Fruit fly (Drosophila melanogaster) whole organism, adult: Measurements from ENCODE around the gene CG15141.
A peak's percentile ranks its signal among the peaks of the same experiment; 100 is the strongest.

ENCODE experiments used
- CG11617 ChIP-seq: fragments of 200-800 bp; sonication (Bioruptor generic); optimal IDR thresholded peaks from 2 replicates; lab custom pipeline; 2017; ENCODE audit warnings: mild to moderate bottlenecking, missing biosample characterization, missing genetic modification reagents, missing genetic modification characterization
- CG12768 ChIP-seq: fragments of 200-800 bp; sonication (Bioruptor generic); optimal IDR thresholded peaks from 2 replicates; lab custom pipeline; 2017; ENCODE audit warnings: missing biosample characterization, missing genetic modification characterization, mild to moderate bottlenecking, moderate library complexity, missing genetic modification reagents
- CG14711 ChIP-seq: fragments of 200-800 bp; sonication (Bioruptor generic); optimal IDR thresholded peaks from 2 replicates; lab custom pipeline; 2018; ENCODE audit warnings: missing biosample characterization, mild to moderate bottlenecking, missing genetic modification characterization, moderate library complexity
- CG1620 ChIP-seq: fragments of 200-800 bp; sonication (Bioruptor generic); optimal IDR thresholded peaks from 2 replicates; lab custom pipeline; 2016; ENCODE audit warnings: missing biosample characterization, missing genetic modification characterization
- CG33017 ChIP-seq: fragments of 200-800 bp; sonication (Bioruptor generic); optimal IDR thresholded peaks from 2 replicates; lab custom pipeline; 2018; ENCODE audit warnings: missing biosample characterization, mild to moderate bottlenecking, missing genetic modification characterization, moderate library complexity
- CG5204 ChIP-seq: fragments of 200-800 bp; sonication (Bioruptor generic); optimal IDR thresholded peaks from 2 replicates; lab custom pipeline; 2016; ENCODE audit warnings: missing biosample characterization, missing genetic modification characterization
- CG7045 ChIP-seq: fragments of 200-800 bp; sonication (Bioruptor generic); optimal IDR thresholded peaks from 2 replicates; lab custom pipeline; 2017; ENCODE audit warnings: missing biosample characterization, mild to moderate bottlenecking, missing genetic modification characterization
- CG7101 ChIP-seq: fragments of 200-800 bp; sonication (Bioruptor generic); optimal IDR thresholded peaks from 2 replicates; lab custom pipeline; 2018; ENCODE audit warnings: missing biosample characterization, mild to moderate bottlenecking, missing genetic modification characterization, moderate library complexity
- Clk ChIP-seq: fragments of 200-800 bp; sonication (Bioruptor generic); optimal IDR thresholded peaks from 2 replicates; lab custom pipeline; 2017; ENCODE audit warnings: missing biosample characterization, missing genetic modification characterization
- Crg-1 ChIP-seq: fragments of 200-800 bp; sonication (Bioruptor generic); optimal IDR thresholded peaks from 2 replicates; lab custom pipeline; 2016; ENCODE audit warnings: missing biosample characterization, missing genetic modification characterization
- Hr96 ChIP-seq: fragments of 200-800 bp; sonication (Bioruptor generic); optimal IDR thresholded peaks from 2 replicates; lab custom pipeline; 2016; ENCODE audit warnings: missing biosample characterization, missing genetic modification characterization
- Mnt ChIP-seq: fragments of 200-800 bp; sonication (Bioruptor generic); optimal IDR thresholded peaks from 2 replicates; lab custom pipeline; 2016; ENCODE audit warnings: missing biosample characterization, mild to moderate bottlenecking, missing genetic modification characterization
- bab1 ChIP-seq: fragments of 200-800 bp; sonication (Bioruptor generic); optimal IDR thresholded peaks from 3 replicates; lab custom pipeline; 2019; ENCODE audit warnings: missing biosample characterization, mild to moderate bottlenecking, missing genetic modification characterization, moderate library complexity
- cic ChIP-seq: fragments of 200-800 bp; sonication (Bioruptor generic); optimal IDR thresholded peaks from 2 replicates; lab custom pipeline; 2017; ENCODE audit warnings: missing biosample characterization, mild to moderate bottlenecking, missing genetic modification characterization, moderate library complexity
- cnc ChIP-seq, 2 experiments: fragments of >200 bp; optimal IDR thresholded peaks; 2 replicates each; lab custom pipeline; 2017
- kay ChIP-seq: fragments of 200-800 bp; sonication (Bioruptor generic); peaks from one replicate; lab custom pipeline; 2016; ENCODE audit warnings: missing biosample characterization, missing genetic modification characterization, borderline replicate concordance
- ovo ChIP-seq: fragments of 200-800 bp; sonication (Bioruptor generic); optimal IDR thresholded peaks from 2 replicates; lab custom pipeline; 2016; ENCODE audit warnings: missing biosample characterization, missing genetic modification characterization
- pad ChIP-seq: fragments of 200-800 bp; sonication (Bioruptor generic); optimal IDR thresholded peaks from 3 replicates; lab custom pipeline; 2017; ENCODE audit warnings: missing biosample characterization, missing genetic modification characterization, mild to moderate bottlenecking, moderate library complexity, missing genetic modification reagents
- tj ChIP-seq: fragments of 200-800 bp; sonication (Bioruptor generic); optimal IDR thresholded peaks from 3 replicates; lab custom pipeline; 2017; ENCODE audit warnings: missing biosample characterization, mild to moderate bottlenecking, missing genetic modification characterization, moderate library complexity
- toe ChIP-seq: fragments of 200-800 bp; sonication (Bioruptor generic); optimal IDR thresholded peaks from 2 replicates; lab custom pipeline; 2016; ENCODE audit warnings: missing biosample characterization, missing genetic modification characterization

The CG15141 gene

DNA sequence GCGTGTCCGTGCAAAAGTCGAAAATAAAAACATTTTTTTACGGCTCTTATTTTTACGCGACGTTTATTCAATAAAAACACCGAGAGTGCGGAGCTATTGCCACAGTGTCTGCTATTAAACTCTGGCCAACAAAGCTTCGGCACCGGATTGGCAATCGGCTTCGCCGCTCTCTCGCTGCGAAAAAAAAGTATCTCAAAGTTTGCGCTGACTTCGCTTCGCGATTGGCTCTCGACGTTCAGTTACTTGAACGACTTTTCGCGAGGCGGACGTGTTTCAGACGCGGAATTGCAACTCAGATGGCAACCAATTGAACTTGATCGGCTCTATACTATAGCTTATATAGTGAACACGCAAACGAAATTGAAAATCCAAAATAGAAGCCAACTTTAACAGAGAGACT, 21.3 kb upstream of the CG15141 start:
- TF ChIP-seq CG33017 (tag; lab: Kevin White, UChicago) = peak; percentile 44
- peak; percentile 36 for TF ChIP-seq CG7045 (GFP tag; lab: Kevin White, UChicago)
- no peak for TF ChIP-seq cnc (optimal IDR thresholded peaks at IDR 0.05; lab: Kevin White, UChicago)
- TF ChIP-seq cic (GFP tag; lab: Kevin White, UChicago) = peak; percentile 76
- no peak for TF ChIP-seq pad (GFP tag; lab: Kevin White, UChicago)
- peak; percentile 24 for TF ChIP-seq tj
- TF ChIP-seq toe (GFP tag; lab: Kevin White, UChicago) = no peak
- TF ChIP-seq CG12768 (GFP tag; lab: Kevin White, UChicago) = peak; percentile 69
- peak; percentile 53 for TF ChIP-seq bab1
- TF ChIP-seq ovo (GFP tag; lab: Kevin White, UChicago) = no peak
- peak; percentile 53 for TF ChIP-seq Mnt (GFP tag; lab: Kevin White, UChicago)
- TF ChIP-seq CG7101 (tag; lab: Kevin White, UChicago) = peak; percentile 27
- TF ChIP-seq CG1620 (GFP tag; lab: Kevin White, UChicago) = no peak

DNA sequence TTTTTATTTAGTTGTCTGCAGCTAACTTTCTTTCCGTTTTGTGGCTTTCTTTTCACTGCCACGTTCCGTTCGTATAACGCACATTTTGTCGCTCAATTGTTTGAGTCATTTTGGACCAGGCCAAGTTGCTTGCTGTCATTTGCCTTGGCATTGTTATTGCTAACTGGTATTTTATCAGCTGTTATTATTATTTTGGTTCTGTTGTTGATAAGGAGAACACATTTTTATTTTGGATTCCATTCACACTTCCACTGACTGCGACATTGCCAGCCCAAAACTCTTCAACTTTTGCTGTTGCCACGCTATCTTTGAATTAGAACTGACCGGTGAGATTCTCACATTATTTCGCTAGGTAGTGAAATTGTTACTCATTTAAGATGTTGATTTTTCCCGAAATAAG, 19.7 kb upstream of the CG15141 start:
- no peak for TF ChIP-seq CG1620 (GFP tag; lab: Kevin White, UChicago)
- TF ChIP-seq Crg-1 (GFP tag; lab: Kevin White, UChicago) = no peak
- TF ChIP-seq CG12768 (GFP tag; lab: Kevin White, UChicago) = no peak
- no peak for TF ChIP-seq cnc (optimal IDR thresholded peaks at IDR 0.05; lab: Kevin White, UChicago)
- TF ChIP-seq CG11617 (GFP tag; lab: Kevin White, UChicago) = no peak
- TF ChIP-seq pad (GFP tag; lab: Kevin White, UChicago) = no peak
- TF ChIP-seq CG7101 (tag; lab: Kevin White, UChicago) = no peak
- TF ChIP-seq cic (GFP tag; lab: Kevin White, UChicago) = no peak
- no peak for TF ChIP-seq CG33017 (tag; lab: Kevin White, UChicago)
- no peak for TF ChIP-seq Clk (GFP tag; lab: Kevin White, UChicago)
- TF ChIP-seq CG7045 (GFP tag; lab: Kevin White, UChicago) = no peak
- TF ChIP-seq tj = no peak
- no peak for TF ChIP-seq Hr96 (GFP tag; lab: Kevin White, UChicago)
- TF ChIP-seq CG14711 = no peak

- TF ChIP-seq Hr96 (GFP tag; lab: Kevin White, UChicago) (no peak), cnc (optimal IDR thresholded peaks at IDR 0.05; lab: Kevin White, UChicago) (no peak), Mnt (GFP tag; lab: Kevin White, UChicago) (no peak), tj (no peak)
Observed at dm6 chr2L:17394939-17395338, 15.5 kb upstream of the CG15141 start.

DNA sequence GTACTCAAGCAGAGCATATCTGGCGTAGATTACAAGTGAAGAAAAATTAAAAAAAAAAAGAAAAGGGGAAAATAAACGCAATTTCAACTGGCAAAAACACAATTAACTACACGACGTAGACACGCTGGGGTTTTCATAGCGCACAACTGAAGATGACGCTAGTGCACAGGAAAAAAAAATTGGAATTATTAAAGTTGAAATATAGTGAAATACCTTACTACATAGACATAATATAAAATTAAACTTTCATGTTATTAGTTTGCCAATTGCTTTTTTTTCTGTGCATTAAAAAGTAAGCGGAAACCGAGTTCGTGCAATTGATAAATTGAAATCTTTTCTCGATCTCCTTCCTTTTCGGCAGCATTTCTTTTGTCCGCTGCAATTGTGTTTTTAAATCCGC, 13.1 kb upstream of the CG15141 start:
- TF ChIP-seq kay (GFP tag; lab: Kevin White, UChicago) = peak; percentile 37
- TF ChIP-seq cic (GFP tag; lab: Kevin White, UChicago) = no peak

DNA sequence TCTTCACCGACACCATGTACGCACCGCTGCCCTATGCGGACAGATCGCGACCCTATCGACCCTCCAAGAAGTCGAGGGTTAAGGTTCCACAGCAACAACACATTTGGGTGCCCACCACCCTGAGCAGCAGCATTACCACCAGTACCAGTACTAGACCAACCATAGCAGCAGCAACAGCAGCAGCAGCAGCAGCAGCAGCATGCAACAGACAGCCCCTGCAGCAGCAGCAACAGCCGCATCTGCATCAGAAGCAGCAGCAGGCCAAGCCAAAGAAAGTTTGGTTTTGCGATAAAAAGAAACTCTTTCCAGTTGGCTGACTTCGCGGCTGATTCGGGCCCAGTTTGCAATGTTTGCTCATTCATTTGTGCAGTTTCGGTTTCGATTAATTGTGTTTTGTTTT, 7.9 kb upstream of the CG15141 start:
- TF ChIP-seq CG7101 (tag; lab: Kevin White, UChicago) = no peak
- TF ChIP-seq CG14711 = no peak
- TF ChIP-seq Clk (GFP tag; lab: Kevin White, UChicago) = no peak
- TF ChIP-seq bab1 = no peak
- no peak for TF ChIP-seq Mnt (GFP tag; lab: Kevin White, UChicago)
- TF ChIP-seq toe (GFP tag; lab: Kevin White, UChicago) = no peak
- TF ChIP-seq CG12768 (GFP tag; lab: Kevin White, UChicago) = no peak
- TF ChIP-seq CG5204 (GFP tag; lab: Kevin White, UChicago) = no peak
- no peak for TF ChIP-seq tj
- TF ChIP-seq ovo (GFP tag; lab: Kevin White, UChicago) = no peak
- no peak for TF ChIP-seq CG11617 (GFP tag; lab: Kevin White, UChicago)
- TF ChIP-seq Crg-1 (GFP tag; lab: Kevin White, UChicago) = no peak
- no peak for TF ChIP-seq Hr96 (GFP tag; lab: Kevin White, UChicago)
- no peak for TF ChIP-seq cnc (optimal IDR thresholded peaks at IDR 0.05; lab: Kevin White, UChicago)
- no peak for TF ChIP-seq pad (GFP tag; lab: Kevin White, UChicago)
- TF ChIP-seq cic (GFP tag; lab: Kevin White, UChicago) = no peak
- no peak for TF ChIP-seq CG33017 (tag; lab: Kevin White, UChicago)
- no peak for TF ChIP-seq CG1620 (GFP tag; lab: Kevin White, UChicago)
- TF ChIP-seq CG7045 (GFP tag; lab: Kevin White, UChicago) = no peak

DNA sequence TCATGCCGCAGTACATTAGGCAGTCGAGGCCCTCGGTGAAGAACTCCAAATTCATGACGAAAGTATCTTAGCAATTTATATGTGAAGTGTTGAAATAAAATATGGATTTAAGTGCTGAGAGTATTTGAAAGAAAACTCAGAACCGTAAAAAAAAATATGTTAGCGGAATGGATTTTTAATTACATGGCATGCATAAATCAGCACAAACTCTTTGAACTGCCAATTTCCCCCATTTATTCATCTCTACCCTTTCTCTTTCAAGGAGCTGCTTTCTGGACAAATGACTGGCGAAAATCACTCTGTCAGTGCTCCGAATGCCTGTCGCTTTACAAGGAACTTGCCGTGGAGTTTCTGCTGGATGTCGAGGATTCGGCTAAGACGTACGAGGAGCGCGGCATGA, 2.1 kb downstream of the CG15141 start, which contains the start of gene Rsph9:
TSS of gene Rsph9 (minus strand) at position 101 of the 400 bp plus-strand sequence.
- TF ChIP-seq kay (GFP tag; lab: Kevin White, UChicago) (no peak), CG1620 (GFP tag; lab: Kevin White, UChicago) (no peak), tj (no peak), Mnt (GFP tag; lab: Kevin White, UChicago) (no peak), CG33017 (tag; lab: Kevin White, UChicago) (no peak), CG12768 (GFP tag; lab: Kevin White, UChicago) (no peak), CG11617 (GFP tag; lab: Kevin White, UChicago) (no peak), cic (GFP tag; lab: Kevin White, UChicago) (no peak), cnc (optimal IDR thresholded peaks at IDR 0.05; lab: Kevin White, UChicago) (no peak), CG7045 (GFP tag; lab: Kevin White, UChicago) (no peak), Crg-1 (GFP tag; lab: Kevin White, UChicago) (no peak), ovo (GFP tag; lab: Kevin White, UChicago) (no peak)
